Fruit fly (Drosophila melanogaster) Kc167 (cell line): ENCODE measurements around the gene Edc3.

ENCODE experiments used
- Sin3A ChIP-seq: fragments of >200 bp; optimal IDR thresholded peaks from 2 replicates; lab custom pipeline; 2018; ENCODE audit warnings: missing external identifiers
- insv ChIP-seq: fragments of >200 bp; optimal IDR thresholded peaks from 3 replicates; lab custom pipeline; 2018; ENCODE audit warnings: missing external identifiers

DNA sequence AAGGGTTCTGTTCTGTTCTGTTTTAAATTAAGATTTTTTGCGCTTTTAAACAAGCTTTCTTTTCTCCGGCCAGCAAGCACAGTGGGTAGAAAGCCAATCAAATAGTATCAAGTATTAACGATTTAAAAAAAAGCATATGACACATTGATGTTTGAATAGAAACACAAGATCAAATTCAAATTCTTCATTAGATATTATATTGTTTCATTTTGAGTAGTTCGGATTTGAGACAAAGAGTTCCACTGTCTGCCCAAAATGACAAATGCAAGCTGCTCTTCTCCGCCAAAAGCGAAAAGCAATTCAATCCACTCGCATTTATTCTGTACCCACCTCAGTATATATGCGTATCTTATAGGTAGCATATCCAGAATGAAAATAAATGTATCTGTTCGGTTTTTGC, 27.4 kb downstream of the Edc3 start:
- TF ChIP-seq Sin3A (lab: Kevin White, UChicago) (no peak), insv (lab: Kevin White, UChicago) (no peak)
